1 fruit fly cellular context compared by ENCODE assay signal in the genomic region with DNA sequence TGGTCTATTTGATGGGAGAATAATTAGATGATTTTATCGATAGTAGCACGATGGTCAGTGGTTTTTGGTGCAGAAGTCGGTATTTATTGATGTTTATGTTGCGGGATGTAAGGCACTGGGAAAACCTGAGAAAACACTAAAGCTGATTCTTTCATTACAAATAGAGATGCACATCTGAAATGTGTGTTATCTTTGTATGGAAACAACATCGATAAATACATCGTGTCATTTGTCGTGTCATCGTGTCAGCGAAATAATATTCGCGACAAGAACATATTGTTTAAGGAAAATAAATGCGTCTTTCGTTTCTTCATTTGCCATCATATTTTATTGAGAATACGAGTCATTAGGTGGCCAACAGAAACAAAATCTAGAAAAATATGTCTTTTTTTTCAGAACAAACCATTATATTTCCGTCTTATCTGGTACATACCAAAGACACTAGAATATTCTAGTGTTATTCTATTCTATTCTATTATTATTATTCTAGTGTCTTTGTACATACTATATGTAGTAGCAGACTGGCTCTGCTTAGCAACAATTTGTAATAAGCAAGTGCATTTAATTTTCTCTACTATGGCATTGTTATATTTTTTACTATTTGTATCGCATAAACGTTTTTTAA.
TF ChIP-seq lines count a peak whose summit lies in the region.

A gene (minus strand): TSS at position 177 of the 625 bp plus-strand sequence.

TF ChIP-seq in whole organism, embryonic, 481 proteins besides CTCF, POLR2A, EP300 and RAD21 (continued from another document):
- TF ChIP-seq Nf-YC (tag; optimal IDR thresholded peaks at IDR 0.05; lab: Kevin White, UChicago) (peak; percentile 18), tx (GFP tag; optimal IDR thresholded peaks at IDR 0.05; lab: Kevin White, UChicago) (no peak), B-H2 (GFP tag; optimal IDR thresholded peaks at IDR 0.05; lab: Kevin White, UChicago) (no peak), Stat92E (GFP tag; optimal IDR thresholded peaks at IDR 0.05; lab: Kevin White, UChicago) (no peak), CG12104 (GFP tag; optimal IDR thresholded peaks at IDR 0.05; lab: Kevin White, UChicago) (no peak), tna (GFP tag; IDR thresholded peaks at IDR 0.05; lab: Robert Waterston, UW; ENCODE audit: partially characterized antibody) (peak; percentile 77), lilli (GFP tag; optimal IDR thresholded peaks at IDR 0.05; lab: Kevin White, UChicago) (peak; percentile 22), CG12744 (GFP tag; optimal IDR thresholded peaks at IDR 0.05; lab: Kevin White, UChicago) (no peak), wor (GFP tag; IDR thresholded peaks at IDR 0.05; lab: Robert Waterston, UW) (no peak), BEAF-32 (GFP tag; optimal IDR thresholded peaks at IDR 0.05; lab: Kevin White, UChicago) (peak; percentile 85), zen (tag; optimal IDR thresholded peaks at IDR 0.05; lab: Kevin White, UChicago) (peak; percentile 60), CG12391 (tag; optimal IDR thresholded peaks at IDR 0.05; lab: Kevin White, UChicago) (peak; percentile 14), Max (GFP tag; optimal IDR thresholded peaks at IDR 0.05; lab: Kevin White, UChicago) (no peak), sna (GFP tag; IDR thresholded peaks at IDR 0.05; lab: Robert Waterston, UW; ENCODE audit: partially characterized antibody) (peak; percentile 90), CoRest (tag; optimal IDR thresholded peaks at IDR 0.05; lab: Kevin White, UChicago) (peak; percentile 8), zen2 (GFP tag; IDR thresholded peaks at IDR 0.05; lab: Robert Waterston, UW; ENCODE audit: partially characterized antibody) (peak; percentile 91), fd64A (GFP tag; optimal IDR thresholded peaks at IDR 0.05; lab: Kevin White, UChicago) (no peak), CG34224 (GFP tag; IDR thresholded peaks at IDR 0.05; lab: Robert Waterston, UW; ENCODE audit: partially characterized antibody) (peak; percentile 84), CG31441 (GFP tag; IDR thresholded peaks at IDR 0.05; lab: Robert Waterston, UW) (no peak), CG13287 (GFP tag; IDR thresholded peaks at IDR 0.05; lab: Robert Waterston, UW; ENCODE audit: partially characterized antibody) (peak; percentile 90), Lim3 (GFP tag; IDR thresholded peaks at IDR 0.05; lab: Robert Waterston, UW) (no peak), CG11093 (GFP tag; IDR thresholded peaks at IDR 0.05; lab: Robert Waterston, UW) (no peak), CHES-1-like (GFP tag; optimal IDR thresholded peaks at IDR 0.05; lab: Kevin White, UChicago) (peak; percentile 3), jing (GFP tag; optimal IDR thresholded peaks at IDR 0.05; lab: Kevin White, UChicago) (no peak), amos (GFP tag; IDR thresholded peaks at IDR 0.05; lab: Robert Waterston, UW; ENCODE audit: partially characterized antibody) (peak; percentile 93), CG6654 (GFP tag; optimal IDR thresholded peaks at IDR 0.05; lab: Kevin White, UChicago) (no peak), YL-1 (GFP tag; optimal IDR thresholded peaks at IDR 0.05; lab: Kevin White, UChicago) (peak; percentile 37), cato (GFP tag; optimal IDR thresholded peaks at IDR 0.05; lab: Kevin White, UChicago; ENCODE audit: borderline replicate concordance) (no peak), CG3995 (GFP tag; optimal IDR thresholded peaks at IDR 0.05; lab: Kevin White, UChicago) (peak; percentile 59), row (GFP tag; IDR thresholded peaks at IDR 0.05; lab: Robert Waterston, UW) (peak; percentile 68), CG17802 (tag; optimal IDR thresholded peaks at IDR 0.05; lab: Kevin White, UChicago) (peak; percentile 3), Deaf1 (tag; optimal IDR thresholded peaks at IDR 0.05; lab: Kevin White, UChicago) (no peak), ab (GFP tag; optimal IDR thresholded peaks at IDR 0.05; lab: Kevin White, UChicago) (no peak), Elba2 (GFP tag; optimal IDR thresholded peaks at IDR 0.05; lab: Kevin White, UChicago) (peak; percentile 89), CG8388 (GFP tag; optimal IDR thresholded peaks at IDR 0.05; lab: Kevin White, UChicago) (no peak), vnd (GFP tag; IDR thresholded peaks at IDR 0.05; lab: Robert Waterston, UW; ENCODE audit: partially characterized antibody) (peak; percentile 88), CG10147 (GFP tag; optimal IDR thresholded peaks at IDR 0.05; lab: Kevin White, UChicago) (no peak), CG8924 (tag; optimal IDR thresholded peaks at IDR 0.05; lab: Kevin White, UChicago) (peak; percentile 4), Opbp (GFP tag; IDR thresholded peaks at IDR 0.05; lab: Robert Waterston, UW; ENCODE audit: partially characterized antibody) (peak; percentile 88), Adf1 (GFP tag; IDR thresholded peaks at IDR 0.05; lab: Robert Waterston, UW) (no peak), CG2202 (tag; optimal IDR thresholded peaks at IDR 0.05; lab: Kevin White, UChicago) (no peak), CG42726 (GFP tag; IDR thresholded peaks at IDR 0.05; lab: Robert Waterston, UW; ENCODE audit: partially characterized antibody) (peak; percentile 82; the same call in 1 of the 2 replicates), CG11456 (GFP tag; IDR thresholded peaks at IDR 0.05; lab: Robert Waterston, UW) (no peak), Hmr (GFP tag; optimal IDR thresholded peaks at IDR 0.05; lab: Kevin White, UChicago) (peak; percentile 7), exex (tag; optimal IDR thresholded peaks at IDR 0.05; lab: Kevin White, UChicago) (peak; percentile 7), lbe (GFP tag; optimal IDR thresholded peaks at IDR 0.05; lab: Kevin White, UChicago) (peak; percentile 2), HLH4C (GFP tag; IDR thresholded peaks at IDR 0.05; lab: Robert Waterston, UW; ENCODE audit: partially characterized antibody) (peak; percentile 82), Pdp1 (GFP tag; optimal IDR thresholded peaks at IDR 0.05; lab: Kevin White, UChicago) (no peak), Bgb (GFP tag; IDR thresholded peaks at IDR 0.05; lab: Robert Waterston, UW; ENCODE audit: partially characterized antibody) (peak; percentile 91), grau (tag; optimal IDR thresholded peaks at IDR 0.05; lab: Kevin White, UChicago) (peak; percentile 8), ato (GFP tag; IDR thresholded peaks at IDR 0.05; lab: Robert Waterston, UW; ENCODE audit: partially characterized antibody) (peak; percentile 74), nerfin-2 (GFP tag; IDR thresholded peaks at IDR 0.05; lab: Robert Waterston, UW; ENCODE audit: partially characterized antibody) (peak; percentile 50), Bdp1 (GFP tag; optimal IDR thresholded peaks at IDR 0.05; lab: Kevin White, UChicago) (no peak), CG18599 (GFP tag; optimal IDR thresholded peaks at IDR 0.05; lab: Kevin White, UChicago) (no peak), Mes4 (GFP tag; optimal IDR thresholded peaks at IDR 0.05; lab: Kevin White, UChicago) (no peak), CG4854 (GFP tag; optimal IDR thresholded peaks at IDR 0.05; lab: Kevin White, UChicago) (no peak), Med (GFP tag; lab: Kevin White, UChicago) (peak; percentile 61), Sry-δ (GFP tag; optimal IDR thresholded peaks at IDR 0.05; lab: Kevin White, UChicago) (peak; percentile 89), hbn (GFP tag; IDR thresholded peaks at IDR 0.05; lab: Robert Waterston, UW; ENCODE audit: partially characterized antibody) (peak; percentile 85), bbx (GFP tag; IDR thresholded peaks at IDR 0.05; lab: Robert Waterston, UW; ENCODE audit: partially characterized antibody) (peak; percentile 91), D (optimal IDR thresholded peaks at IDR 0.05; lab: Kevin White, UChicago) (no peak), D (GFP tag; optimal IDR thresholded peaks at IDR 0.05; lab: Kevin White, UChicago) (no peak), mirr (GFP tag; optimal IDR thresholded peaks at IDR 0.05; lab: Kevin White, UChicago) (peak; percentile 57), Jarid2 (GFP tag; optimal IDR thresholded peaks at IDR 0.05; lab: Kevin White, UChicago) (no peak), Mad (GFP tag; optimal IDR thresholded peaks at IDR 0.05; lab: Kevin White, UChicago) (no peak), dimm (GFP tag; IDR thresholded peaks at IDR 0.05; lab: Robert Waterston, UW) (no peak), fu2 (GFP tag; optimal IDR thresholded peaks at IDR 0.05; lab: Kevin White, UChicago) (no peak), so (GFP tag; IDR thresholded peaks at IDR 0.05; lab: Robert Waterston, UW) (no peak), unc-4 (GFP tag; IDR thresholded peaks at IDR 0.05; lab: Robert Waterston, UW; ENCODE audit: partially characterized antibody) (peak; percentile 84), CG11560 (tag; IDR thresholded peaks at IDR 0.05; lab: Robert Waterston, UW) (no peak), pho (GFP tag; optimal IDR thresholded peaks at IDR 0.05; lab: Kevin White, UChicago) (peak; percentile 27), CG11504 (tag; optimal IDR thresholded peaks at IDR 0.05; lab: Kevin White, UChicago) (no peak), trh (GFP tag; optimal IDR thresholded peaks at IDR 0.05; lab: Kevin White, UChicago) (peak; percentile 1), CG30020 (tag; optimal IDR thresholded peaks at IDR 0.05; lab: Kevin White, UChicago) (peak; percentile 66), Dip2 (GFP tag; IDR thresholded peaks at IDR 0.05; lab: Robert Waterston, UW) (no peak), Dp (GFP tag; optimal IDR thresholded peaks at IDR 0.05; lab: Kevin White, UChicago) (peak; percentile 20), ssp (GFP tag; IDR thresholded peaks at IDR 0.05; lab: Robert Waterston, UW) (no peak), Dref (GFP tag; IDR thresholded peaks at IDR 0.05; lab: Robert Waterston, UW) (peak; percentile 70), CG13296 (GFP tag; optimal IDR thresholded peaks at IDR 0.05; lab: Kevin White, UChicago) (no peak), Abd-B (GFP tag; optimal IDR thresholded peaks at IDR 0.05; lab: Kevin White, UChicago) (no peak), CG14965 (GFP tag; optimal IDR thresholded peaks at IDR 0.05; lab: Kevin White, UChicago; ENCODE audit: borderline replicate concordance) (no peak)
